Fruit fly (Drosophila melanogaster) whole organism, embryonic: ENCODE data around the gene SerRS.

ENCODE experiments used
- Ada2b ChIP-seq: fragments of 200-800 bp; sonication (Bioruptor generic); IDR thresholded peaks from 2 replicates; pipeline ENCODE4 v1.3.6; 2022; ENCODE audit warnings: missing biosample characterization, missing genetic modification characterization
- CG1024 ChIP-seq: fragments of 200-800 bp; sonication (Bioruptor generic); IDR thresholded peaks from 2 replicates; pipeline ENCODE4 v1.3.6; 2022; ENCODE audit warnings: missing biosample characterization, missing genetic modification characterization
- CG10321 ChIP-seq: fragments of 200-800 bp; sonication (Bioruptor generic); IDR thresholded peaks from 2 replicates; pipeline ENCODE4 v1.3.6; 2022; ENCODE audit warnings: missing biosample characterization, missing genetic modification characterization
- CG11504 ChIP-seq: fragments of 200-800 bp; sonication (Bioruptor generic); optimal IDR thresholded peaks from 3 replicates; lab custom pipeline; 2019; ENCODE audit warnings: missing biosample characterization, mild to moderate bottlenecking, missing genetic modification characterization, moderate library complexity
- CG12299 ChIP-seq: fragments of 200-800 bp; sonication (Bioruptor generic); optimal IDR thresholded peaks from 2 replicates; lab custom pipeline; 2018; ENCODE audit warnings: missing biosample characterization, mild to moderate bottlenecking, missing genetic modification characterization
- CG15479 ChIP-seq: fragments of 200-800 bp; sonication (Bioruptor generic); optimal IDR thresholded peaks from 3 replicates; lab custom pipeline; 2019; ENCODE audit warnings: missing biosample characterization, mild to moderate bottlenecking, missing genetic modification characterization, moderate library complexity
- CG17186 ChIP-seq: fragments of 200-800 bp; sonication (Bioruptor generic); optimal IDR thresholded peaks from 3 replicates; lab custom pipeline; 2017; ENCODE audit warnings: missing biosample characterization, missing genetic modification reagents, missing genetic modification characterization
- CG18476 ChIP-seq: fragments of 200-800 bp; sonication (Bioruptor generic); optimal IDR thresholded peaks from 2 replicates; lab custom pipeline; 2016; ENCODE audit warnings: missing biosample characterization, mild to moderate bottlenecking, missing genetic modification characterization
- CG2116 ChIP-seq: fragments of 200-800 bp; sonication (Bioruptor generic); optimal IDR thresholded peaks from 3 replicates; lab custom pipeline; 2018; ENCODE audit warnings: missing biosample characterization, mild to moderate bottlenecking, missing genetic modification characterization
- CG33213 ChIP-seq: fragments of 200-800 bp; sonication (Bioruptor generic); optimal IDR thresholded peaks from 3 replicates; lab custom pipeline; 2016; ENCODE audit warnings: missing biosample characterization, missing genetic modification characterization
- CG3726 ChIP-seq: fragments of 200-800 bp; sonication (Bioruptor generic); IDR thresholded peaks from 3 replicates; pipeline ENCODE4, ENCODE4 v1.3.6; 2022; ENCODE audit warnings: missing biosample characterization, missing genetic modification characterization
- CG6272 ChIP-seq: fragments of 200-800 bp; sonication (Bioruptor generic); IDR thresholded peaks from 2 replicates; pipeline ENCODE4 v1.3.6; 2022; ENCODE audit warnings: missing biosample characterization, missing genetic modification characterization
- CG7372 ChIP-seq: fragments of 200-800 bp; sonication (Bioruptor generic); IDR thresholded peaks from 2 replicates; pipeline ENCODE4 v1.3.6; 2022; ENCODE audit warnings: missing biosample characterization, missing genetic modification characterization
- CG7839 ChIP-seq: fragments of 200-800 bp; sonication (Bioruptor generic); optimal IDR thresholded peaks from 3 replicates; lab custom pipeline; 2018; ENCODE audit warnings: missing biosample characterization, mild to moderate bottlenecking, missing genetic modification characterization, moderate library complexity
- CG8359 ChIP-seq: fragments of 200-800 bp; sonication (Bioruptor generic); optimal IDR thresholded peaks from 2 replicates; lab custom pipeline; 2017; ENCODE audit warnings: missing biosample characterization, mild to moderate bottlenecking, missing genetic modification characterization, borderline replicate concordance
- CG9876 ChIP-seq: fragments of 200-800 bp; sonication (Bioruptor generic); optimal IDR thresholded peaks from 2 replicates; lab custom pipeline; 2016; ENCODE audit warnings: missing biosample characterization, missing genetic modification characterization
- Deaf1 ChIP-seq: fragments of 200-800 bp; optimal IDR thresholded peaks from 3 replicates; lab custom pipeline; 2019; ENCODE audit warnings: missing biosample characterization, mild to moderate bottlenecking, missing genetic modification characterization, moderate library complexity
- Doc3 ChIP-seq: fragments of 200-800 bp; sonication (Bioruptor generic); IDR thresholded peaks from 3 replicates; pipeline ENCODE4 v1.3.6; 2022; ENCODE audit warnings: missing biosample characterization, missing genetic modification characterization; ENCODE audit not compliant: partially characterized antibody
- E2f2 ChIP-seq: fragments of 200-800 bp; sonication (Bioruptor generic); IDR thresholded peaks from 2 replicates; pipeline ENCODE4 v1.3.6; 2022; ENCODE audit warnings: missing biosample characterization, missing genetic modification characterization
- Gug ChIP-seq: fragments of 200-800 bp; sonication (Bioruptor generic); IDR thresholded peaks from 4 replicates; pipeline ENCODE4 v1.3.6; 2022; ENCODE audit warnings: missing biosample characterization, missing genetic modification characterization
- Hr51 ChIP-seq, 2 experiments: fragments of 200-800 bp; sonication (Bioruptor generic); optimal IDR thresholded peaks; 2 replicates in 1 of 2; 3 replicates in 1 of 2; lab custom pipeline; 2016 to 2018; ENCODE audit warnings: missing biosample characterization in 2 of 2, missing genetic modification characterization in 2 of 2, mild to moderate bottlenecking in 1 of 2, moderate library complexity in 1 of 2
- MESR4 ChIP-seq: fragments of 200-800 bp; sonication (Bioruptor generic); optimal IDR thresholded peaks from 2 replicates; lab custom pipeline; 2018; ENCODE audit warnings: missing biosample characterization, mild to moderate bottlenecking, missing genetic modification characterization, moderate library complexity
- Pdp1 ChIP-seq, 2 experiments: fragments of 200-800 bp; sonication (Bioruptor generic); optimal IDR thresholded peaks; 3 replicates each; lab custom pipeline; 2016; ENCODE audit warnings: missing biosample characterization in 2 of 2, missing genetic modification characterization in 2 of 2, mild to moderate bottlenecking in 1 of 2, moderate library complexity in 1 of 2
- Ptx1 ChIP-seq: fragments of 200-800 bp; sonication (Bioruptor generic); IDR thresholded peaks from 2 replicates; pipeline ENCODE4 v1.3.6; 2022; ENCODE audit warnings: missing biosample characterization, missing genetic modification characterization
- Rfx ChIP-seq: fragments of 200-800 bp; sonication (Bioruptor generic); IDR thresholded peaks from 2 replicates; pipeline ENCODE4 v1.3.6; 2022; ENCODE audit warnings: missing biosample characterization, missing genetic modification characterization
- Sin3A ChIP-seq: fragments of >200 bp; optimal IDR thresholded peaks from 2 replicates; lab custom pipeline; 2018
- Spps ChIP-seq: fragments of 200-800 bp; sonication (Bioruptor generic); optimal IDR thresholded peaks from 2 replicates; lab custom pipeline; 2018; ENCODE audit warnings: missing biosample characterization, mild to moderate bottlenecking, missing genetic modification characterization
- TFAM ChIP-seq: fragments of 200-800 bp; sonication (Bioruptor generic); optimal IDR thresholded peaks from 2 replicates; lab custom pipeline; 2017; ENCODE audit warnings: missing biosample characterization, missing genetic modification characterization, inconsistent platforms
- Taf1 ChIP-seq: fragments of 200-800 bp; sonication (Bioruptor generic); IDR thresholded peaks from 2 replicates; pipeline ENCODE4 v1.3.6; 2022; ENCODE audit warnings: missing biosample characterization, missing genetic modification characterization
- ab ChIP-seq: fragments of 200-800 bp; sonication (Bioruptor generic); optimal IDR thresholded peaks from 2 replicates; lab custom pipeline; 2016; ENCODE audit warnings: missing biosample characterization, missing genetic modification characterization
- az2 ChIP-seq: fragments of 200-800 bp; sonication (Bioruptor generic); optimal IDR thresholded peaks from 3 replicates; lab custom pipeline; 2016; ENCODE audit warnings: missing biosample characterization, missing genetic modification characterization
- bsh ChIP-seq, 2 experiments: fragments of 200-800 bp; sonication (Bioruptor generic); optimal IDR thresholded peaks; 2 replicates each; lab custom pipeline; 2017 to 2018; ENCODE audit warnings: mild to moderate bottlenecking in 2 of 2, missing biosample characterization in 2 of 2, missing genetic modification characterization in 2 of 2, moderate library complexity in 1 of 2
- caup ChIP-seq: fragments of 200-800 bp; sonication (Bioruptor generic); optimal IDR thresholded peaks from 3 replicates; lab custom pipeline; 2017; ENCODE audit warnings: missing biosample characterization, mild to moderate bottlenecking, missing genetic modification characterization, moderate library complexity; ENCODE audit not compliant: severe bottlenecking
- gcm2 ChIP-seq: fragments of 200-800 bp; sonication (Bioruptor generic); optimal IDR thresholded peaks from 2 replicates; lab custom pipeline; 2016; ENCODE audit warnings: missing biosample characterization, missing genetic modification characterization
- gem ChIP-seq: fragments of 200-800 bp; sonication (Bioruptor generic); optimal IDR thresholded peaks from 2 replicates; lab custom pipeline; 2019; ENCODE audit warnings: missing biosample characterization, mild to moderate bottlenecking, missing genetic modification characterization, moderate library complexity
- grau ChIP-seq: fragments of 200-800 bp; optimal IDR thresholded peaks from 3 replicates; lab custom pipeline; 2019; ENCODE audit warnings: missing biosample characterization, mild to moderate bottlenecking, missing genetic modification characterization, moderate library complexity
- gro ChIP-seq: fragments of 200-800 bp; sonication (Bioruptor generic); optimal IDR thresholded peaks from 2 replicates; lab custom pipeline; 2016; ENCODE audit warnings: missing biosample characterization, missing genetic modification characterization
- nom ChIP-seq: fragments of 200-800 bp; sonication (Bioruptor generic); optimal IDR thresholded peaks from 2 replicates; lab custom pipeline; 2017; ENCODE audit warnings: missing biosample characterization, missing genetic modification characterization, mild to moderate bottlenecking, moderate library complexity, missing genetic modification reagents
- oc ChIP-seq: fragments of 200-800 bp; sonication (Bioruptor generic); optimal IDR thresholded peaks from 2 replicates; lab custom pipeline; 2018; ENCODE audit warnings: missing biosample characterization, mild to moderate bottlenecking, missing genetic modification characterization, moderate library complexity
- phol ChIP-seq: fragments of 200-800 bp; sonication (Bioruptor generic); optimal IDR thresholded peaks from 3 replicates; lab custom pipeline; 2018; ENCODE audit warnings: missing biosample characterization, mild to moderate bottlenecking, missing genetic modification characterization, moderate library complexity
- scrt ChIP-seq: fragments of 200-800 bp; sonication (Bioruptor generic); optimal IDR thresholded peaks from 2 replicates; lab custom pipeline; 2018; ENCODE audit warnings: missing biosample characterization, mild to moderate bottlenecking, missing genetic modification characterization, moderate library complexity
- slbo ChIP-seq: fragments of 200-800 bp; sonication (Bioruptor generic); IDR thresholded peaks from 2 replicates; pipeline ENCODE4 v1.3.6; 2022; ENCODE audit warnings: missing biosample characterization, missing genetic modification characterization
- sob ChIP-seq: fragments of 200-800 bp; sonication (Bioruptor generic); IDR thresholded peaks from 2 replicates; pipeline ENCODE4 v1.3.6; 2022; ENCODE audit warnings: missing biosample characterization, missing genetic modification characterization
- ssp ChIP-seq: fragments of 200-800 bp; sonication (Bioruptor generic); IDR thresholded peaks from 2 replicates; pipeline ENCODE4 v1.3.6; 2022; ENCODE audit warnings: missing biosample characterization, missing genetic modification characterization
- stwl ChIP-seq: fragments of 200-800 bp; sonication (Bioruptor generic); optimal IDR thresholded peaks from 3 replicates; lab custom pipeline; 2018; ENCODE audit warnings: missing biosample characterization, mild to moderate bottlenecking, missing genetic modification characterization, moderate library complexity
- tgo ChIP-seq: fragments of 200-800 bp; sonication (Bioruptor generic); IDR thresholded peaks from 3 replicates; pipeline ENCODE4 v1.3.6; 2022; ENCODE audit warnings: missing biosample characterization, missing genetic modification characterization
- trem ChIP-seq: fragments of 200-800 bp; optimal IDR thresholded peaks from 3 replicates; lab custom pipeline; 2019; ENCODE audit warnings: missing biosample characterization, mild to moderate bottlenecking, missing genetic modification characterization, moderate library complexity
- wdn ChIP-seq: fragments of 200-800 bp; sonication (Bioruptor generic); IDR thresholded peaks from 2 replicates; pipeline ENCODE4 v1.3.6; 2022; ENCODE audit warnings: missing biosample characterization, missing genetic modification characterization
- wor ChIP-seq: fragments of 200-800 bp; sonication (Bioruptor generic); IDR thresholded peaks from 2 replicates; pipeline ENCODE4 v1.3.6; 2022; ENCODE audit warnings: missing biosample characterization, missing genetic modification characterization
- zen ChIP-seq: fragments of 200-800 bp; sonication (Bioruptor generic); optimal IDR thresholded peaks from 3 replicates; lab custom pipeline; 2018; ENCODE audit warnings: missing biosample characterization, mild to moderate bottlenecking, missing genetic modification characterization, moderate library complexity

Gene SerRS

DNA sequence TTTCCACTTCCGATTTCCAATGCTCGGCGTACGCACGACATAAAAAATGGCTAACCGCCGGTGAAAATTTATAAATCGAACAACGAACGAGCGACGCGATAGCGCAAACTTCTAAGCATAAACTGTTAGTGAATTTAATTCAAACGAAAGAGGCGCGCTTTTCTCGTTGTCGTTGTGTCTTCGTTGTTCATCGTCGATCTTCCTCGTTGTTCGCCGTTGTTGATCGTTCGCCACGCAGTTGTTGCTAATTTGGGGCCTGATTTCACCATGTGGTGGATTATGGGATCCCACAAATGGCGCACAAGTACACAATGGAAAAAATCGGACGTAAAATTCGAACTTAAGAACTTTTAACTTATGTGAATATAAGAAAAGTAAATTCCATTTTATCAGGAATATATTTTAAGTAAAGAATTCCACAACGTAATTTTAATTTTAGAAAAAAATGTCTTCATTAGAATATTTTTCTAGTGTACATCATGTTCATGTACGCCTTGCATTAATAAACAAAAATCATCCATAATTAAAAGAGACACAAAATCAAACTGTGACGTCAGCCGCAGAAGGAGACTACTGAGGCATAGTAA lies 49.2 kb upstream of the SerRS start (continued):
- peak; percentile 83 for TF ChIP-seq grau (tag; lab: Kevin White, UChicago)
- TF ChIP-seq Sin3A (lab: Kevin White, UChicago): no peak
- peak; percentile 86 for TF ChIP-seq gem (tag; lab: Kevin White, UChicago)
- no peak for TF ChIP-seq stwl (tag; lab: Kevin White, UChicago)
- no peak for TF ChIP-seq wor (GFP tag; lab: Robert Waterston, UW)
- TF ChIP-seq CG33213: peak; percentile 11
- peak; percentile 69 for TF ChIP-seq caup (GFP tag; lab: Kevin White, UChicago)
- TF ChIP-seq Ada2b (GFP tag; lab: Robert Waterston, UW): peak; percentile 59
- TF ChIP-seq trem (tag; lab: Kevin White, UChicago): peak; percentile 24
- no peak for TF ChIP-seq gcm2 (GFP tag; lab: Kevin White, UChicago)
- peak; percentile 48; the same call in 1 of the 2 replicates for TF ChIP-seq sob (GFP tag; lab: Robert Waterston, UW)
- TF ChIP-seq TFAM: no peak

DNA sequence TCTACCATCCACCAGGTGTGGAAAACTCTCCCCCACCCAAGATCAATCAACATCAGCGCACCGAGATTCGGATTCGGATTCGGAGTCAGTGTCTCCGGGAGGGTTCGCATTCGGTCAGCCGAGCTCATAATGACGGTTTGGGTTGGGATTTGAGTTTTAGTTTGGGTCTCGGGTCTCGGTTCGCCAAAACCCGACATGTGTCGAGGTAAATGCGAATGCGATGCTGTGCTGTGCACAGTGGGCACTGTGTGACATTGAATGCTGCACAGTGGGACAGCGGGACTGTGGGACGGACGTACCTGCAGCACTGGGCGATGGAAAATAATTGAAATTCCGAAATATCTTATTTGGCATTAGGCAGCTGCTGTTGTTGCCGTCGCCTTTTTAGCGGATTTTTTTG lies 46.3 kb upstream of the SerRS start:
- TF ChIP-seq CG7372 (GFP tag; lab: Robert Waterston, UW): no peak
- TF ChIP-seq gro: no peak
- no peak for TF ChIP-seq CG8359 (GFP tag; lab: Kevin White, UChicago)
- TF ChIP-seq CG11504 (tag; lab: Kevin White, UChicago): no peak
- TF ChIP-seq Doc3 (GFP tag; lab: Robert Waterston, UW): no peak
- no peak for TF ChIP-seq bsh (GFP tag; optimal IDR thresholded peaks at IDR 0.05; lab: Kevin White, UChicago)
- TF ChIP-seq CG6272 (GFP tag; lab: Robert Waterston, UW): no peak
- peak; percentile 83 for TF ChIP-seq zen (tag; lab: Kevin White, UChicago)
- TF ChIP-seq CG9876 (GFP tag; lab: Kevin White, UChicago): no peak
- TF ChIP-seq Gug: no peak
- no peak for TF ChIP-seq nom
- no peak for TF ChIP-seq MESR4 (GFP tag; lab: Kevin White, UChicago)
- TF ChIP-seq az2 (GFP tag; lab: Kevin White, UChicago): no peak
- TF ChIP-seq CG17186 (GFP tag; lab: Kevin White, UChicago): no peak
- TF ChIP-seq oc: no peak
- no peak for TF ChIP-seq Taf1 (GFP tag; lab: Robert Waterston, UW)
- no peak for TF ChIP-seq Pdp1 (GFP tag; optimal IDR thresholded peaks at IDR 0.05; lab: Kevin White, UChicago)
- no peak for TF ChIP-seq phol (tag; lab: Kevin White, UChicago)
- no peak for TF ChIP-seq CG12299 (tag; lab: Kevin White, UChicago)
- TF ChIP-seq Deaf1 (tag; lab: Kevin White, UChicago): peak; percentile 62
- no peak for TF ChIP-seq Rfx (GFP tag; lab: Robert Waterston, UW)
- no peak for TF ChIP-seq Spps
- no peak for TF ChIP-seq CG7839
- 0 out of 2 replicates have a peak, but pooled peaks have one; percentile 17 for TF ChIP-seq E2f2 (GFP tag; lab: Robert Waterston, UW)
- TF ChIP-seq Hr51 (GFP tag; optimal IDR thresholded peaks at IDR 0.05; lab: Kevin White, UChicago): peak in 1 of 2 experiments; percentile 4
- 0 out of 2 replicates have a peak, but pooled peaks have one; percentile 12 for TF ChIP-seq Ptx1 (GFP tag; lab: Robert Waterston, UW)
- no peak for TF ChIP-seq wdn (GFP tag; lab: Robert Waterston, UW)
- no peak for TF ChIP-seq tgo
- TF ChIP-seq CG1024 (GFP tag; lab: Robert Waterston, UW): no peak
- TF ChIP-seq CG2116 (GFP tag; lab: Kevin White, UChicago): no peak
- TF ChIP-seq CG15479 (GFP tag; lab: Kevin White, UChicago): no peak
- no peak for TF ChIP-seq CG3726 (GFP tag; lab: Robert Waterston, UW)
- no peak for TF ChIP-seq ab (GFP tag; lab: Kevin White, UChicago)
- TF ChIP-seq ssp (GFP tag; lab: Robert Waterston, UW): no peak
- no peak for TF ChIP-seq CG18476
- no peak for TF ChIP-seq slbo (GFP tag; lab: Robert Waterston, UW)
- TF ChIP-seq CG10321 (GFP tag; lab: Robert Waterston, UW): no peak
- TF ChIP-seq scrt (GFP tag; lab: Kevin White, UChicago): no peak
